Worm (Caenorhabditis elegans): ENCODE data around the gene W03A5.6.
A peak's percentile ranks its signal among the peaks of the same experiment; 100 is the strongest.

ce11 chrIII:5448177-5448576, 7.7 kb upstream of the W03A5.6 start, which contains the start of gene skpt-1:
- no peak for TF ChIP-seq ceh-16 (tag; optimal IDR thresholded peaks at IDR 0.05)
- TF ChIP-seq elt-3 (tag; optimal IDR thresholded peaks at IDR 0.05), result no peak
- no peak for TF ChIP-seq ztf-4 (tag; optimal IDR thresholded peaks at IDR 0.05)
- no peak for TF ChIP-seq elt-1 (tag; optimal IDR thresholded peaks at IDR 0.05)
- peak in 1 of 2 experiments; percentile 76 for TF ChIP-seq lsy-2 (tag; optimal IDR thresholded peaks at IDR 0.05)
- no peak for TF ChIP-seq R02D3.7 (tag; optimal IDR thresholded peaks at IDR 0.05)
- peak; percentile 7 for TF ChIP-seq nhr-129 (tag; optimal IDR thresholded peaks at IDR 0.05)
- no peak for TF ChIP-seq lin-13 (GFP tag; optimal IDR thresholded peaks at IDR 0.05)

Measured in whole organism, L2 larva.